Fruit fly (Drosophila melanogaster): ENCODE measurements around the gene Pkd2.

The Pkd2 gene

DNA sequence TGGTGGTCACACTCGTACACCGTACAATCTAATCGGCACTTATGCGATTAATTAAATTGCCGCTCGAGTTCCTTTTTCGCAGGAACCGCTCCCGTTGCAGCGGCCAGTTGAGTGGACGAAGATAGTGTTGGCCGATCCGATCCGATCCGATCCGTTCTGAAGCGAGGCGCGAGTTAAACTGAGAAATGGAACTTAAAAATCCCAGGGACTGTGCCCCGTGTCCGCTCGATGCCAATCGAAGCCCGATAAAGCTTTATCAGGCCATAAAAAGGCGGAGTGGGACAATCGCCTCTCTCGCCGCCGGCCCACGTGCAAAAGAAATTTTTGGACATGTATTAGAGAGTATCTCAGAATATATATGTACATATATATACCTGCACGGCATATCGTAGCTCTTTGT, 47.7 kb downstream of the Pkd2 start, which contains the start of gene Oatp33Ea:
Gene Oatp33Ea (minus strand): TSS at position 182 of the 400 bp plus-strand sequence.
- no peak for TF ChIP-seq CG17801 (GFP tag; optimal IDR thresholded peaks at IDR 0.05; ENCODE audit: partially characterized antibody)

DNA sequence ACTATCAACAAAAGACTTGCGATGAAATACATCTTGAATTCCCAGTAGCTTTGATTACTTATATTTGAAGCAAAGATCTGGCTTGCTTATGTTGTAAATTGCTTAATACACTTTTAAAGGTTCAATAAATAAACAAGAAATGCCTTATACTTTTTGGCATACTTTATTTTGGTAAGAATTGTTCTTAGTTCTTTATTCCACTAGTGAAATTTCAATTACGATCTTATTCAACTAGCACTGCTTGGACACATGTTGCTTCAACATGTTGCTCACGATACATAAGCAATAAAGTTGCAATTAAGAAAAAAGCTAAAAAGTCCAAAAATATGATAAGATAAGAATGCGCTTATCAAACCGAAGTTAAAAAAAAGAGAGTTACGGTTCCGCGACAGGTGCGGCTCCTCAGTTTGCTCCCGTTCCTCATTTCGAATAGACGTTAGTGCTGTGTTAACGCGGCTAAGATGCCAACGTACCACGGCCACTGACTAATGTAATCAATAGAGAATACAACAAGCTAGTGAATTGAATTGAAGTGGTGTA, 50.1 kb downstream of the Pkd2 start, which contains the start of the genes CG5421 and Oatp33Eb:
Gene CG5421 (minus strand): TSS at position 51 of the 540 bp plus-strand sequence.
Gene Oatp33Eb (plus strand): TSS at position 403 of the 540 bp plus-strand sequence.
- TF ChIP-seq CG17801 (GFP tag; optimal IDR thresholded peaks at IDR 0.05; ENCODE audit: partially characterized antibody), result no peak
